Fruit fly (Drosophila melanogaster) whole organism, embryonic: ENCODE results near the gene hook.
A peak's percentile ranks its signal among the peaks of the same experiment; 100 is the strongest.

Experiments
- Asciz ChIP-seq: fragments of 200-800 bp; sonication (Bioruptor generic); optimal IDR thresholded peaks from 2 replicates; lab custom pipeline; 2017; ENCODE audit warnings: missing biosample characterization, mild to moderate bottlenecking, missing genetic modification characterization, missing genetic modification reagents
- Atf3 ChIP-seq: fragments of 200-800 bp; sonication (Bioruptor generic); optimal IDR thresholded peaks from 3 replicates; lab custom pipeline; 2016; ENCODE audit warnings: missing biosample characterization, missing genetic modification characterization
- CG10147 ChIP-seq: fragments of 200-800 bp; sonication (Bioruptor generic); optimal IDR thresholded peaks from 2 replicates; lab custom pipeline; 2019; ENCODE audit warnings: missing biosample characterization, mild to moderate bottlenecking, missing genetic modification characterization, moderate library complexity
- CG10543 ChIP-seq: fragments of 200-800 bp; sonication (Bioruptor generic); optimal IDR thresholded peaks from 3 replicates; lab custom pipeline; 2017; ENCODE audit warnings: missing biosample characterization, mild to moderate bottlenecking, missing genetic modification characterization, moderate library complexity
- CG11247 ChIP-seq: fragments of 200-800 bp; sonication (Bioruptor generic); IDR thresholded peaks from 2 replicates; pipeline ENCODE4 v1.3.6; 2022; ENCODE audit warnings: missing biosample characterization, missing genetic modification characterization
- CG11560 ChIP-seq: fragments of 200-800 bp; sonication (Bioruptor generic); IDR thresholded peaks from 3 replicates; pipeline ENCODE4 v1.3.6; 2022; ENCODE audit warnings: missing biosample characterization, missing genetic modification characterization
- CG12071 ChIP-seq: fragments of 200-800 bp; sonication (Bioruptor generic); optimal IDR thresholded peaks from 3 replicates; lab custom pipeline; 2018; ENCODE audit warnings: missing biosample characterization, mild to moderate bottlenecking, missing genetic modification characterization
- CG12155 ChIP-seq: fragments of 200-800 bp; sonication (Bioruptor generic); optimal IDR thresholded peaks from 3 replicates; lab custom pipeline; 2016; ENCODE audit warnings: missing biosample characterization, missing genetic modification characterization
- CG14965 ChIP-seq: fragments of 200-800 bp; sonication (Bioruptor generic); optimal IDR thresholded peaks from 2 replicates; lab custom pipeline; 2016; ENCODE audit warnings: missing biosample characterization, missing genetic modification characterization, borderline replicate concordance
- CG15696 ChIP-seq: fragments of 200-800 bp; sonication (Bioruptor generic); optimal IDR thresholded peaks from 2 replicates; lab custom pipeline; 2019; ENCODE audit warnings: missing biosample characterization, mild to moderate bottlenecking, missing genetic modification characterization, moderate library complexity
- CG17912 ChIP-seq: fragments of 200-800 bp; sonication (Bioruptor generic); optimal IDR thresholded peaks from 2 replicates; lab custom pipeline; 2018; ENCODE audit warnings: missing biosample characterization, mild to moderate bottlenecking, missing genetic modification characterization
- CG1832 ChIP-seq: fragments of 200-800 bp; sonication (Bioruptor generic); optimal IDR thresholded peaks from 2 replicates; lab custom pipeline; 2017; ENCODE audit warnings: missing biosample characterization, mild to moderate bottlenecking, missing genetic modification characterization, inconsistent platforms
- CG18599 ChIP-seq: fragments of 200-800 bp; sonication (Bioruptor generic); optimal IDR thresholded peaks from 3 replicates; lab custom pipeline; 2017; ENCODE audit warnings: missing biosample characterization, missing genetic modification characterization, mild to moderate bottlenecking, moderate library complexity, missing genetic modification reagents
- CG4617 ChIP-seq: fragments of 200-800 bp; sonication (Bioruptor generic); optimal IDR thresholded peaks from 3 replicates; lab custom pipeline; 2016; ENCODE audit warnings: missing biosample characterization, missing genetic modification characterization, borderline replicate concordance
- CG4820 ChIP-seq: fragments of 200-800 bp; sonication (Bioruptor generic); optimal IDR thresholded peaks from 3 replicates; lab custom pipeline; 2016; ENCODE audit warnings: missing biosample characterization, missing genetic modification characterization
- CG7928 ChIP-seq: fragments of 200-800 bp; sonication (Bioruptor generic); optimal IDR thresholded peaks from 2 replicates; lab custom pipeline; 2017; ENCODE audit warnings: missing biosample characterization, mild to moderate bottlenecking, missing genetic modification characterization
- CTCF ChIP-seq: fragments of 200-800 bp; sonication (Bioruptor generic); optimal IDR thresholded peaks from 2 replicates; lab custom pipeline; 2017; ENCODE audit warnings: missing biosample characterization, mild to moderate bottlenecking, missing genetic modification characterization, moderate library complexity
- Dad ChIP-seq: fragments of 200-800 bp; sonication (Bioruptor generic); optimal IDR thresholded peaks from 3 replicates; lab custom pipeline; 2016; ENCODE audit warnings: missing biosample characterization, missing genetic modification characterization
- Dip3 ChIP-seq: fragments of 200-800 bp; sonication (Bioruptor generic); optimal IDR thresholded peaks from 3 replicates; lab custom pipeline; 2016; ENCODE audit warnings: missing biosample characterization, missing genetic modification characterization
- HHEX ChIP-seq: fragments of 200-800 bp; sonication (Bioruptor generic); optimal IDR thresholded peaks from 3 replicates; lab custom pipeline; 2017; ENCODE audit warnings: missing biosample characterization, mild to moderate bottlenecking, missing genetic modification characterization, missing genetic modification reagents
- Hey ChIP-seq: fragments of 200-800 bp; sonication (Bioruptor generic); optimal IDR thresholded peaks from 3 replicates; lab custom pipeline; 2018; ENCODE audit warnings: missing biosample characterization, mild to moderate bottlenecking, missing genetic modification characterization
- HmgD ChIP-seq: fragments of 200-800 bp; sonication (Bioruptor generic); optimal IDR thresholded peaks from 3 replicates; lab custom pipeline; 2016; ENCODE audit warnings: missing biosample characterization, missing genetic modification characterization
- Mad ChIP-seq: fragments of 200-800 bp; sonication (Bioruptor generic); optimal IDR thresholded peaks from 2 replicates; lab custom pipeline; 2016; ENCODE audit warnings: missing biosample characterization, missing genetic modification characterization
- Max ChIP-seq: fragments of 200-800 bp; sonication (Bioruptor generic); optimal IDR thresholded peaks from 2 replicates; lab custom pipeline; 2016; ENCODE audit warnings: missing biosample characterization, mild to moderate bottlenecking, missing genetic modification characterization
- NC2α ChIP-seq: fragments of 200-800 bp; sonication (Bioruptor generic); optimal IDR thresholded peaks from 2 replicates; lab custom pipeline; 2016; ENCODE audit warnings: missing biosample characterization, missing genetic modification characterization
- Neu2 ChIP-seq: fragments of 200-800 bp; sonication (Bioruptor generic); optimal IDR thresholded peaks from 3 replicates; lab custom pipeline; 2016; ENCODE audit warnings: missing biosample characterization, missing genetic modification characterization, borderline replicate concordance
- YL-1 ChIP-seq: fragments of 200-800 bp; sonication (Bioruptor generic); optimal IDR thresholded peaks from 3 replicates; lab custom pipeline; 2017; ENCODE audit warnings: missing biosample characterization, mild to moderate bottlenecking, missing genetic modification characterization
- abd-A ChIP-seq: fragments of 200-800 bp; sonication (Bioruptor generic); optimal IDR thresholded peaks from 3 replicates; lab custom pipeline; 2019; ENCODE audit warnings: missing biosample characterization, mild to moderate bottlenecking, missing genetic modification characterization, moderate library complexity
- az2 ChIP-seq: fragments of 200-800 bp; sonication (Bioruptor generic); optimal IDR thresholded peaks from 3 replicates; lab custom pipeline; 2016; ENCODE audit warnings: missing biosample characterization, missing genetic modification characterization
- crc ChIP-seq: fragments of 200-800 bp; sonication (Bioruptor generic); optimal IDR thresholded peaks from 2 replicates; lab custom pipeline; 2016; ENCODE audit warnings: missing biosample characterization, missing genetic modification characterization
- gcm ChIP-seq: fragments of 200-800 bp; sonication (Bioruptor generic); optimal IDR thresholded peaks from 2 replicates; lab custom pipeline; 2019; ENCODE audit warnings: missing biosample characterization, mild to moderate bottlenecking, missing genetic modification characterization, moderate library complexity
- gem ChIP-seq: fragments of 200-800 bp; sonication (Bioruptor generic); optimal IDR thresholded peaks from 2 replicates; lab custom pipeline; 2019; ENCODE audit warnings: missing biosample characterization, mild to moderate bottlenecking, missing genetic modification characterization, moderate library complexity
- lab ChIP-seq: fragments of 200-800 bp; sonication (Bioruptor generic); optimal IDR thresholded peaks from 3 replicates; lab custom pipeline; 2017; ENCODE audit warnings: missing biosample characterization, missing genetic modification characterization, mild to moderate bottlenecking, moderate library complexity, missing genetic modification reagents
- lbe ChIP-seq: fragments of 200-800 bp; sonication (Bioruptor generic); optimal IDR thresholded peaks from 2 replicates; lab custom pipeline; 2016; ENCODE audit warnings: missing biosample characterization, mild to moderate bottlenecking, missing genetic modification characterization
- lilli ChIP-seq: fragments of 200-800 bp; sonication (Bioruptor generic); optimal IDR thresholded peaks from 3 replicates; lab custom pipeline; 2016; ENCODE audit warnings: missing biosample characterization, missing genetic modification characterization
- mirr ChIP-seq: fragments of 200-800 bp; sonication (Bioruptor generic); optimal IDR thresholded peaks from 3 replicates; lab custom pipeline; 2018; ENCODE audit warnings: missing biosample characterization, mild to moderate bottlenecking, missing genetic modification characterization
- salm ChIP-seq: fragments of 200-800 bp; sonication (Bioruptor generic); optimal IDR thresholded peaks from 2 replicates; lab custom pipeline; 2018; ENCODE audit warnings: missing biosample characterization, mild to moderate bottlenecking, missing genetic modification characterization
- tap ChIP-seq: fragments of 200-800 bp; optimal IDR thresholded peaks from 3 replicates; lab custom pipeline; 2019; ENCODE audit warnings: missing biosample characterization, mild to moderate bottlenecking, missing genetic modification characterization, moderate library complexity
- toy ChIP-seq: fragments of 200-800 bp; sonication (Bioruptor generic); IDR thresholded peaks from 2 replicates; pipeline ENCODE4 v1.3.6; 2022; ENCODE audit warnings: missing biosample characterization, missing genetic modification characterization
- unc-4 ChIP-seq: fragments of 200-800 bp; sonication (Bioruptor generic); IDR thresholded peaks from 2 replicates; pipeline ENCODE4 v1.3.6; 2022; ENCODE audit warnings: missing biosample characterization, missing genetic modification characterization; ENCODE audit not compliant: partially characterized antibody
- wdn ChIP-seq: fragments of 200-800 bp; sonication (Bioruptor generic); IDR thresholded peaks from 2 replicates; pipeline ENCODE4 v1.3.6; 2022; ENCODE audit warnings: missing biosample characterization, missing genetic modification characterization
- z ChIP-seq: fragments of 200-800 bp; sonication (Bioruptor generic); IDR thresholded peaks from 3 replicates; pipeline ENCODE4 v1.3.6; 2022; ENCODE audit warnings: missing biosample characterization, missing genetic modification characterization
- zfh1 ChIP-seq: fragments of 200-800 bp; sonication (Bioruptor generic); IDR thresholded peaks from 3 replicates; pipeline ENCODE4 v1.3.6; 2022; ENCODE audit warnings: missing biosample characterization, missing genetic modification characterization

hook gene

dm6 chr2L:19018266-19018665 lies 15.0 kb downstream of the hook start (continued):
- TF ChIP-seq CG12071 (GFP tag; lab: Kevin White, UChicago) (peak; percentile 22), CG4820 (no peak), Asciz (no peak), CG12155 (GFP tag; lab: Kevin White, UChicago) (no peak), mirr (GFP tag; lab: Kevin White, UChicago) (peak; percentile 73), toy (GFP tag; lab: Robert Waterston, UW) (no peak), Max (GFP tag; lab: Kevin White, UChicago) (no peak), CG7928 (GFP tag; lab: Kevin White, UChicago) (no peak)

- no peak for TF ChIP-seq NC2α (GFP tag; lab: Kevin White, UChicago)
- no peak for TF ChIP-seq gem (tag; lab: Kevin White, UChicago)
- TF ChIP-seq az2 (GFP tag; lab: Kevin White, UChicago), result no peak
- no peak for TF ChIP-seq salm (tag; lab: Kevin White, UChicago)
- no peak for TF ChIP-seq wdn (GFP tag; lab: Robert Waterston, UW)
- no peak for TF ChIP-seq CG11560 (tag; lab: Robert Waterston, UW)
- no peak for TF ChIP-seq tap (tag; lab: Kevin White, UChicago)
- TF ChIP-seq lbe (GFP tag; lab: Kevin White, UChicago), result no peak
- TF ChIP-seq CG4617 (GFP tag; lab: Kevin White, UChicago), result no peak
- TF ChIP-seq Mad, result no peak
- TF ChIP-seq HHEX (GFP tag; lab: Kevin White, UChicago), result no peak
- no peak for TF ChIP-seq Dad
- no peak for TF ChIP-seq CG11247 (GFP tag; lab: Robert Waterston, UW)
- TF ChIP-seq CG14965, result no peak
- TF ChIP-seq HmgD (GFP tag; lab: Kevin White, UChicago), result no peak
- TF ChIP-seq Atf3 (GFP tag; lab: Kevin White, UChicago), result no peak
- TF ChIP-seq Dip3, result no peak
- TF ChIP-seq YL-1, result no peak
- TF ChIP-seq CG1832 (GFP tag; lab: Kevin White, UChicago), result no peak
- TF ChIP-seq CTCF, result no peak
- peak; percentile 8 for TF ChIP-seq CG18599
- TF ChIP-seq abd-A (tag; lab: Kevin White, UChicago), result peak; percentile 91
- TF ChIP-seq Neu2, result no peak
- TF ChIP-seq gcm (GFP tag; lab: Kevin White, UChicago), result no peak
- TF ChIP-seq CG10543, result peak; percentile 23
- TF ChIP-seq z (GFP tag; lab: Robert Waterston, UW), result no peak
- no peak for TF ChIP-seq CG10147 (GFP tag; lab: Kevin White, UChicago)
- TF ChIP-seq Hey (tag; lab: Kevin White, UChicago), result peak; percentile 42
- TF ChIP-seq lilli (GFP tag; lab: Kevin White, UChicago), result no peak
- TF ChIP-seq CG15696 (tag; lab: Kevin White, UChicago), result no peak
- TF ChIP-seq CG17912 (GFP tag; lab: Kevin White, UChicago), result no peak
- TF ChIP-seq crc (GFP tag; lab: Kevin White, UChicago), result no peak
- TF ChIP-seq zfh1 (GFP tag; lab: Robert Waterston, UW), result no peak
- peak; percentile 18 for TF ChIP-seq lab (GFP tag; lab: Kevin White, UChicago)
- TF ChIP-seq unc-4, result no peak
Observed at dm6 chr2L:19017060-19017459, 16.2 kb downstream of the hook start.
